Worm (Caenorhabditis elegans): ENCODE results near the gene glb-12.

ce11 chrII:10719931-10720330 lies 11.5 kb downstream of the glb-12 start, which contains the start of gene mks-5:
- TF ChIP-seq nhr-11 (tag; optimal IDR thresholded peaks at IDR 0.05) (no peak), mdl-1 (tag; optimal IDR thresholded peaks at IDR 0.05) (no peak), nhr-20 (tag; optimal IDR thresholded peaks at IDR 0.05) (no peak), ceh-63 (GFP tag; optimal IDR thresholded peaks at IDR 0.05) (no peak), fos-1 (tag; optimal IDR thresholded peaks at IDR 0.05) (no peak), ces-1 (GFP tag; optimal IDR thresholded peaks at IDR 0.05) (no peak), unc-62 (GFP tag; optimal IDR thresholded peaks at IDR 0.05) (no peak), sptf-1 (tag; optimal IDR thresholded peaks at IDR 0.05) (no peak)

Measured in whole organism, L1 larva.